Fruit fly (Drosophila melanogaster): Measurements from ENCODE around the gene LSm-4.
A peak's percentile ranks its signal among the peaks of the same experiment; 100 is the strongest.

The LSm-4 gene

dm6 chr2L:10437317-10437716 is 32.3 kb upstream of the LSm-4 start, which contains the start of gene STUB1 (continued):
- TF ChIP-seq dpn (GFP tag; optimal IDR thresholded peaks at IDR 0.05) (peak in 1 of 2 experiments; percentile 14), CG32532 (GFP tag; IDR thresholded peaks at IDR 0.05) (no peak), CG4617 (GFP tag; optimal IDR thresholded peaks at IDR 0.05; ENCODE audit: borderline replicate concordance) (peak; percentile 74), lab (GFP tag; optimal IDR thresholded peaks at IDR 0.05) (no peak), CG14441 (GFP tag; IDR thresholded peaks at IDR 0.05) (no peak), Hr39 (optimal IDR thresholded peaks at IDR 0.05) (no peak), B-H2 (GFP tag; optimal IDR thresholded peaks at IDR 0.05) (peak; percentile 52), CG17186 (GFP tag; optimal IDR thresholded peaks at IDR 0.05) (peak; percentile 63), CG6272 (GFP tag; IDR thresholded peaks at IDR 0.05) (peak; percentile 31; the same call in 1 of the 2 replicates), mld (GFP tag; IDR thresholded peaks at IDR 0.05; ENCODE audit: partially characterized antibody) (peak; percentile 98), Ets65A (GFP tag) (peak; percentile 25), repo (GFP tag; optimal IDR thresholded peaks at IDR 0.05) (peak; percentile 8), CG30403 (GFP tag; optimal IDR thresholded peaks at IDR 0.05) (no peak), CG9876 (GFP tag; optimal IDR thresholded peaks at IDR 0.05) (no peak), Six4 (GFP tag; optimal IDR thresholded peaks at IDR 0.05) (no peak), CG9437 (GFP tag; optimal IDR thresholded peaks at IDR 0.05) (no peak), bab2 (GFP tag; optimal IDR thresholded peaks at IDR 0.05) (no peak), CG9609 (GFP tag; optimal IDR thresholded peaks at IDR 0.05) (no peak), lmd (GFP tag; IDR thresholded peaks at IDR 0.05) (no peak), sna (GFP tag; IDR thresholded peaks at IDR 0.05; ENCODE audit: partially characterized antibody) (peak; percentile 96), CG16779 (GFP tag; IDR thresholded peaks at IDR 0.05) (no peak), Gsc (GFP tag; IDR thresholded peaks at IDR 0.05) (no peak), CTCF (GFP tag; optimal IDR thresholded peaks at IDR 0.05) (no peak), toy (GFP tag; IDR thresholded peaks at IDR 0.05) (no peak), luna (GFP tag; optimal IDR thresholded peaks at IDR 0.05) (peak; percentile 3), CG9932 (GFP tag; IDR thresholded peaks at IDR 0.05) (no peak; the same call in 1 of the 2 replicates), zen2 (GFP tag; IDR thresholded peaks at IDR 0.05; ENCODE audit: partially characterized antibody) (peak; percentile 99), Opbp (GFP tag; IDR thresholded peaks at IDR 0.05; ENCODE audit: partially characterized antibody) (peak; percentile 97), Ets97D (GFP tag; optimal IDR thresholded peaks at IDR 0.05) (peak; percentile 42), vfl (GFP tag; optimal IDR thresholded peaks at IDR 0.05) (peak; percentile 25), Dref (GFP tag; IDR thresholded peaks at IDR 0.05) (peak; percentile 94), otp (GFP tag; IDR thresholded peaks at IDR 0.05) (no peak), ewg (GFP tag; optimal IDR thresholded peaks at IDR 0.05) (peak; percentile 2), danr (GFP tag; IDR thresholded peaks at IDR 0.05) (no peak), Dbx (GFP tag; IDR thresholded peaks at IDR 0.05) (no peak; the same call in 2 of the 3 replicates), CG2712 (tag; optimal IDR thresholded peaks at IDR 0.05) (no peak), CG11723 (GFP tag; optimal IDR thresholded peaks at IDR 0.05) (no peak), chinmo (GFP tag; IDR thresholded peaks at IDR 0.05; ENCODE audit: partially characterized antibody) (peak; percentile 99), Chrac-16 (GFP tag; optimal IDR thresholded peaks at IDR 0.05) (peak; percentile 22), sob (GFP tag; IDR thresholded peaks at IDR 0.05) (peak; percentile 61), Awh (GFP tag; IDR thresholded peaks at IDR 0.05) (no peak), BEAF-32 (GFP tag; optimal IDR thresholded peaks at IDR 0.05) (peak; percentile 94), ap (GFP tag; IDR thresholded peaks at IDR 0.05) (no peak), Ada2b (GFP tag; IDR thresholded peaks at IDR 0.05) (no peak), CG13624 (GFP tag; optimal IDR thresholded peaks at IDR 0.05) (peak; percentile 52), BtbVII (GFP tag; optimal IDR thresholded peaks at IDR 0.05) (no peak), sug (tag; optimal IDR thresholded peaks at IDR 0.05) (peak; percentile 35), dimm (GFP tag; IDR thresholded peaks at IDR 0.05) (no peak), wdn (GFP tag; IDR thresholded peaks at IDR 0.05) (no peak), kah (GFP tag; optimal IDR thresholded peaks at IDR 0.05) (no peak), NC2β (GFP tag; optimal IDR thresholded peaks at IDR 0.05) (no peak), bbx (GFP tag; IDR thresholded peaks at IDR 0.05; ENCODE audit: partially characterized antibody) (peak; percentile 99), mirr (GFP tag; optimal IDR thresholded peaks at IDR 0.05) (no peak)

All from whole organism, embryonic.